Worm (Caenorhabditis elegans) whole organism, young adult: ENCODE data around the gene wht-3.
A peak's percentile ranks its signal among the peaks of the same experiment; 100 is the strongest.

Experiments used
- B0019.2 ChIP-seq: fragments of 200-800 bp; sonication (Bioruptor generic); conservative IDR thresholded peaks from 2 replicates; pipeline ENCODE4 v1.3.6; 2022; ENCODE audit warnings: missing genetic modification reagents, missing genetic modification characterization, missing compliant biosample characterization
- B0035.1 ChIP-seq: sonication (generic microtip); optimal IDR thresholded peaks from 2 replicates; lab custom pipeline; 2016; ENCODE audit warnings: missing genetic modification characterization, mild to moderate bottlenecking, missing compliant biosample characterization, missing genotype, missing genetic modification reagents
- B0336.3 ChIP-seq: fragments of 200-800 bp; sonication (Bioruptor generic); IDR thresholded peaks from 2 replicates; pipeline ENCODE4 v1.3.6; 2022; ENCODE audit warnings: missing genetic modification characterization, missing compliant biosample characterization
- C06A6.2 ChIP-seq: fragments of 200-800 bp; sonication (Bioruptor generic); conservative IDR thresholded peaks from 2 replicates; pipeline ENCODE4 v1.3.6; 2022; ENCODE audit warnings: missing genetic modification characterization, missing compliant biosample characterization
- F10E7.11 ChIP-seq: sonication (generic microtip); optimal IDR thresholded peaks from 2 replicates; lab custom pipeline; 2017; ENCODE audit warnings: mild to moderate bottlenecking, missing genetic modification characterization, moderate library complexity, missing compliant biosample characterization
- F49E8.2 ChIP-seq: sonication (generic microtip); optimal IDR thresholded peaks from 3 replicates; lab custom pipeline; 2017; ENCODE audit warnings: missing genetic modification characterization, mild to moderate bottlenecking, missing compliant biosample characterization, antibody characterized with exemption, moderate library complexity; ENCODE audit not compliant: insufficient read depth
- Y53F4B.3 ChIP-seq: fragments of 200-800 bp; sonication (Bioruptor generic); IDR thresholded peaks from 2 replicates; pipeline ENCODE4 v1.3.6; 2022; ENCODE audit warnings: missing genetic modification reagents, missing genetic modification characterization, missing compliant biosample characterization
- ama-1 ChIP-seq, 3 experiments: fragments of 150-350 bp in 1 of 3; sonication (generic microtip) in 2 of 3; optimal IDR thresholded peaks; 2 replicates each; lab custom pipeline; 2014 to 2018; ENCODE audit warnings: missing biosample characterization in 2 of 3, missing genetic modification characterization in 2 of 3, missing genetic modification reagents in 2 of 3
- aptf-2 ChIP-seq: fragments of 200-800 bp; sonication (Bioruptor generic); conservative IDR thresholded peaks from 2 replicates; pipeline ENCODE4 v1.3.6; 2022; ENCODE audit warnings: missing genetic modification reagents, missing genetic modification characterization, missing compliant biosample characterization
- athp-1 ChIP-seq: sonication (generic microtip); optimal IDR thresholded peaks from 2 replicates; lab custom pipeline; 2017; ENCODE audit warnings: mild to moderate bottlenecking, missing genetic modification characterization, missing compliant biosample characterization
- cebp-2 ChIP-seq: fragments of 200-800 bp; sonication (Bioruptor generic); IDR thresholded peaks from 2 replicates; pipeline ENCODE4 v1.3.6; 2022; ENCODE audit warnings: missing genetic modification characterization, missing compliant biosample characterization
- ceh-27 ChIP-seq: fragments of 200-800 bp; sonication (Bioruptor generic); optimal IDR thresholded peaks from 2 replicates; lab custom pipeline; 2018; ENCODE audit warnings: mild to moderate bottlenecking, missing genetic modification characterization, moderate library complexity, missing compliant biosample characterization
- ceh-58 ChIP-seq: fragments of 200-800 bp; sonication (Bioruptor generic); IDR thresholded peaks from 2 replicates; pipeline ENCODE4 v1.3.6; 2022; ENCODE audit warnings: missing genetic modification characterization, missing compliant biosample characterization
- die-1 ChIP-seq: sonication (generic microtip); optimal IDR thresholded peaks from 2 replicates; lab custom pipeline; 2016; ENCODE audit warnings: missing genotype, mild to moderate bottlenecking, missing genetic modification characterization, missing compliant biosample characterization
- dpff-1 ChIP-seq: sonication (generic microtip); optimal IDR thresholded peaks from 2 replicates; lab custom pipeline; 2017; ENCODE audit warnings: mild to moderate bottlenecking, missing genetic modification characterization, missing compliant biosample characterization
- egl-18 ChIP-seq: fragments of 200-800 bp; sonication (Bioruptor generic); IDR thresholded peaks from 2 replicates; pipeline ENCODE4 v1.3.6; 2022; ENCODE audit warnings: missing genetic modification reagents, missing genetic modification characterization, missing compliant biosample characterization
- ekl-4 ChIP-seq: fragments of 200-800 bp; sonication (Bioruptor generic); IDR thresholded peaks from 2 replicates; pipeline ENCODE4 v1.3.6; 2022; ENCODE audit warnings: missing genetic modification reagents, missing genetic modification characterization, missing compliant biosample characterization
- gei-17 ChIP-seq: fragments of 200-800 bp; sonication (Bioruptor generic); optimal IDR thresholded peaks from 2 replicates; lab custom pipeline; 2018; ENCODE audit warnings: mild to moderate bottlenecking, missing genetic modification characterization, missing compliant biosample characterization
- hmg-1.2 ChIP-seq: fragments of 200-800 bp; sonication (Bioruptor generic); IDR thresholded peaks from 2 replicates; pipeline ENCODE4 v1.3.6; 2022; ENCODE audit warnings: missing genetic modification reagents, missing genetic modification characterization, missing compliant biosample characterization
- hrde-1 ChIP-seq: sonication (generic microtip); optimal IDR thresholded peaks from 2 replicates; lab custom pipeline; 2016; ENCODE audit warnings: missing genetic modification characterization, mild to moderate bottlenecking, missing compliant biosample characterization, moderate library complexity, missing genotype, missing genetic modification reagents, borderline replicate concordance
- hsf-1 ChIP-seq: fragments of 200-800 bp; sonication (Bioruptor generic); IDR thresholded peaks from 2 replicates; pipeline ENCODE4 v1.3.6; 2022; ENCODE audit warnings: missing genetic modification reagents, missing genetic modification characterization, missing compliant biosample characterization
- lag-1 ChIP-seq: fragments of 200-800 bp; sonication (Bioruptor generic); IDR thresholded peaks from 2 replicates; pipeline ENCODE4 v1.3.6; 2022; ENCODE audit warnings: missing genetic modification reagents, missing genetic modification characterization, missing compliant biosample characterization
- let-526 ChIP-seq: fragments of 200-800 bp; sonication (Bioruptor generic); IDR thresholded peaks from 2 replicates; pipeline ENCODE4 v1.3.6; 2022; ENCODE audit warnings: missing genetic modification reagents, missing genetic modification characterization, missing compliant biosample characterization
- lin-54 ChIP-seq: fragments of 200-800 bp; sonication (Bioruptor generic); optimal IDR thresholded peaks from 2 replicates; lab custom pipeline; 2018; ENCODE audit warnings: mild to moderate bottlenecking, missing genetic modification characterization, missing compliant biosample characterization
- madf-3 ChIP-seq: fragments of 200-800 bp; sonication (Bioruptor generic); IDR thresholded peaks from 2 replicates; pipeline ENCODE4 v1.3.6; 2022; ENCODE audit warnings: missing genetic modification reagents, missing genetic modification characterization, missing compliant biosample characterization
- madf-6 ChIP-seq: fragments of 200-800 bp; sonication (Bioruptor generic); IDR thresholded peaks from 2 replicates; pipeline ENCODE4 v1.3.6; 2022; ENCODE audit warnings: missing genetic modification reagents, missing genetic modification characterization, missing compliant biosample characterization
- mel-28 ChIP-seq: sonication (generic microtip); optimal IDR thresholded peaks from 2 replicates; lab custom pipeline; 2016; ENCODE audit warnings: borderline replicate concordance, mild to moderate bottlenecking, missing genetic modification characterization, missing compliant biosample characterization
- nfyb-1 ChIP-seq: fragments of 200-800 bp; sonication (Bioruptor generic); IDR thresholded peaks from 2 replicates; pipeline ENCODE4 v1.3.6; 2022; ENCODE audit warnings: missing genetic modification reagents, missing genetic modification characterization, missing compliant biosample characterization
- nhr-120 ChIP-seq: fragments of 200-800 bp; sonication (Bioruptor generic); IDR thresholded peaks from 2 replicates; pipeline ENCODE4 v1.3.6; 2022; ENCODE audit warnings: missing genetic modification characterization, missing compliant biosample characterization
- pha-4 ChIP-seq: fragments of 150-350 bp; sonication (generic microtip); optimal IDR thresholded peaks from 2 replicates; lab custom pipeline; 2014; ENCODE audit warnings: missing biosample characterization, missing genetic modification reagents, missing genetic modification characterization
- rec-8 ChIP-seq, 2 experiments: sonication (generic microtip); optimal IDR thresholded peaks; 2 replicates each; lab custom pipeline; 2016; ENCODE audit warnings: mild to moderate bottlenecking in 2 of 2, missing genetic modification characterization in 2 of 2, missing genetic modification reagents in 2 of 2, missing genotype in 2 of 2, missing biosample characterization in 1 of 2, missing compliant biosample characterization in 1 of 2, moderate library complexity in 1 of 2
- sea-2 ChIP-seq: fragments of 200-800 bp; sonication (Bioruptor generic); IDR thresholded peaks from 2 replicates; pipeline ENCODE4 v1.3.6; 2022; ENCODE audit warnings: missing genetic modification characterization, missing compliant biosample characterization
- snpc-1.3 ChIP-seq: sonication (generic microtip); optimal IDR thresholded peaks from 2 replicates; lab custom pipeline; 2017; ENCODE audit warnings: missing genetic modification characterization, mild to moderate bottlenecking, missing compliant biosample characterization, antibody characterized with exemption, moderate library complexity, missing genotype, missing genetic modification reagents; ENCODE audit not compliant: insufficient read depth
- snpc-4 ChIP-seq, 5 experiments: fragments of 150-350 bp in 1 of 5; sonication (generic microtip) in 4 of 5; optimal IDR thresholded peaks; 2 replicates each; lab custom pipeline; 2014 to 2018; ENCODE audit warnings: missing genetic modification characterization in 5 of 5, missing biosample characterization in 3 of 5, antibody characterized with exemption in 2 of 5, mild to moderate bottlenecking in 2 of 5, missing compliant biosample characterization in 2 of 5, missing genotype in 2 of 5, moderate library complexity in 2 of 5, missing genetic modification reagents in 1 of 5
- somi-1 ChIP-seq: fragments of 200-800 bp; sonication (Bioruptor generic); optimal IDR thresholded peaks from 2 replicates; lab custom pipeline; 2018; ENCODE audit warnings: mild to moderate bottlenecking, missing genetic modification characterization, missing compliant biosample characterization
- sptf-2 ChIP-seq: fragments of 200-800 bp; sonication (Bioruptor generic); optimal IDR thresholded peaks from 2 replicates; lab custom pipeline; 2018; ENCODE audit warnings: mild to moderate bottlenecking, missing genetic modification characterization, missing compliant biosample characterization
- tbx-9 ChIP-seq: sonication (generic microtip); optimal IDR thresholded peaks from 2 replicates; lab custom pipeline; 2016; ENCODE audit warnings: borderline replicate concordance, missing genetic modification characterization, inconsistent platforms, missing compliant biosample characterization
- tlf-1 ChIP-seq: fragments of 200-800 bp; sonication (Bioruptor generic); optimal IDR thresholded peaks from 2 replicates; lab custom pipeline; 2018; ENCODE audit warnings: mild to moderate bottlenecking, missing genetic modification characterization, missing compliant biosample characterization
- xnd-1 ChIP-seq: sonication (generic microtip); optimal IDR thresholded peaks from 2 replicates; lab custom pipeline; 2016; ENCODE audit warnings: missing genotype, missing genetic modification reagents, missing genetic modification characterization, missing compliant biosample characterization
- ztf-28 ChIP-seq: fragments of 200-800 bp; sonication (Bioruptor generic); IDR thresholded peaks from 2 replicates; pipeline ENCODE4 v1.3.6; 2022; ENCODE audit warnings: missing genetic modification reagents, missing genetic modification characterization, missing compliant biosample characterization

Gene wht-3

ce11 chrIII:4195306-4196008 lies 44.1 kb upstream of the wht-3 start (continued):
- TF ChIP-seq ceh-27 (GFP tag; lab: Kevin White, UChicago) (peak; percentile 42), pha-4 (tag; lab: Kevin White, UChicago) (no peak), snpc-4 (GFP tag; optimal IDR thresholded peaks at IDR 0.05; lab: Kevin White, UChicago) (no peak), snpc-4 (tag; optimal IDR thresholded peaks at IDR 0.05; lab: Kevin White, UChicago) (peak in 2 of 4 experiments; percentile 42 to 47), B0336.3 (GFP tag; lab: Robert Waterston, UW) (peak; percentile 95), B0035.1 (no peak), C06A6.2 (GFP tag; lab: Robert Waterston, UW) (peak; percentile 58; the same call in 1 of the 2 replicates), mel-28 (peak; percentile 54)

DNA sequence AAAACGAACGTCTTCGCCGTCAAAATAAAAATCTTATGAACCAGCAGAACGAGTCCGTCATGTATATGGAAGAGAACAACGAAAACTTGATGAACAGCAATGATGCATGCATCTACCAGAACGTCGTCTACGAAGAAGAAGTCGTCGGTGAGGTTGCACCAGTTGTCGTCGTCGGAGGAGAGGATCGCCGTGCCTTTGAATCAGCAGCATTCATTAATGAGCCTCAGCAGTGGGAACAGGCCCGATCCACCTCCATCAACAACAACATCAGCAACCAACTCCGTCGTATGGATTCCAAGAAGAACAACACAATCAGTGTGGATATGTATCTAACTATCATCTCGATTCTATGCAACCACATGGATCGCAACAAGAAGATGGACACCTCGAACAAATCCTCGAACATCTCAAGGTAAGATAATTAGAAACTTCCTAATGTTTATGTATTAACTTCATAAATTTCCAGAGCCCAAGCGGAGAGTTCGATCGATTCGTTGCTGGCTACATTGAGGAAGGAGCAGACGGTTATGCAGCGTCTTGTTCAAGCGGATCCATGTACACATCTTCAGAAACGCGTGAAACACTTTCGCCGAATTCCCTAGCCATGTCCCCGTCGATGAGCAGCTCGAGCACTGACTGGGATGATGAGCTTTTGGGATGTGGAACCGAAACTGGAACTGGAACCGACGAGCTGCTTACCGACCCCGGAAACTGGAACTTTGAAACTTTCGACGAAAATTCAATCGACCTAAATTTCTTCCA lies 43.1 kb upstream of the wht-3 start:
- TF ChIP-seq die-1 (tag; lab: Kevin White, UChicago): no peak
- 0 out of 2 replicates have a peak, but pooled peaks have one; percentile 11 for TF ChIP-seq hmg-1.2 (GFP tag; lab: Robert Waterston, UW)
- TF ChIP-seq ama-1 (optimal IDR thresholded peaks at IDR 0.05; lab: Kevin White, UChicago): no peak
- TF ChIP-seq ama-1 (GFP tag; optimal IDR thresholded peaks at IDR 0.05; lab: Kevin White, UChicago): peak in 1 of 2 experiments; percentile 66
- TF ChIP-seq ceh-58 (GFP tag; lab: Robert Waterston, UW): no peak
- TF ChIP-seq F10E7.11 (tag; lab: Kevin White, UChicago): no peak
- TF ChIP-seq cebp-2 (GFP tag; lab: Robert Waterston, UW): 0 out of 2 replicates have a peak, but pooled peaks have one; percentile 57
- TF ChIP-seq ztf-28 (GFP tag; lab: Robert Waterston, UW): no peak
- peak; percentile 13 for TF ChIP-seq tlf-1 (GFP tag; lab: Kevin White, UChicago)
- TF ChIP-seq dpff-1: no peak
- TF ChIP-seq lin-54 (GFP tag; lab: Kevin White, UChicago): no peak
- TF ChIP-seq Y53F4B.3 (GFP tag; lab: Robert Waterston, UW): no peak
- TF ChIP-seq, all 124 proteins: peak for 4

DNA sequence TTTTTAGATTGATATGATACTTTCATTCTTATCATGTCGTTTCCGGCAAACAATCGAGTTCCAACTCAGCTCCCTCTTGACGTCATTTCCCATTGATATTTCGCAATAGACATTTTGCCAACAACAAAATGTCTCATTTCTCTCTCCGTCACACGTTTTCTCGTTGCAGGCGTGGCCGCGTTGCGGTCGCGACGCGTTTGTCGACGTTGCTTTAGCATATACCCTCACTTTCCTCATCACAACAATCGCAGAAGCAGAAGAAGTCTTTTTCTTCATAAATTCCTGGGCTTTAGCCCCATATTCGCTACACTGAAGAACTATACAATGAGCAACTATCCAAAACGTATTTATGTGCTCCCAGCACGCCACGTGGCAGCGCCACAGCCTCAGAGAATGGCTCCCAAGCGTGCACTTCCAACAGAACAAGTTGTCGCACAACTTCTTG lies 42.3 kb upstream of the wht-3 start, which contains the start of gene xbp-1:
xbp-1 (plus strand) TSS at position 151 of the 445 bp plus-strand sequence.
- TF ChIP-seq sea-2 (GFP tag; lab: Robert Waterston, UW): no peak
- TF ChIP-seq hmg-1.2 (GFP tag; lab: Robert Waterston, UW): peak; percentile 68; the same call in 1 of the 2 replicates
- no peak for TF ChIP-seq F49E8.2 (tag; lab: Kevin White, UChicago)
- peak; percentile 69 for TF ChIP-seq ceh-27 (GFP tag; lab: Kevin White, UChicago)
- TF ChIP-seq F10E7.11 (tag; lab: Kevin White, UChicago): no peak
- TF ChIP-seq gei-17 (GFP tag; lab: Kevin White, UChicago): peak; percentile 38
- TF ChIP-seq egl-18 (GFP tag; lab: Robert Waterston, UW): 0 out of 2 replicates have a peak, but pooled peaks have one; percentile 23
- peak; percentile 38; the same call in 1 of the 2 replicates for TF ChIP-seq madf-6 (GFP tag; lab: Robert Waterston, UW)
- TF ChIP-seq lag-1: no peak
- TF ChIP-seq somi-1 (GFP tag; lab: Kevin White, UChicago): peak; percentile 59
- peak; percentile 78 for TF ChIP-seq ekl-4 (GFP tag; lab: Robert Waterston, UW)
- no peak for TF ChIP-seq B0019.2
- peak; percentile 93 for TF ChIP-seq nfyb-1 (GFP tag; lab: Robert Waterston, UW)
- no peak for TF ChIP-seq aptf-2 (GFP tag; lab: Robert Waterston, UW)
- peak; percentile 41 for TF ChIP-seq athp-1 (tag; lab: Kevin White, UChicago)
- peak; percentile 59; the same call in 1 of the 2 replicates for TF ChIP-seq let-526
- TF ChIP-seq nhr-120 (GFP tag; lab: Robert Waterston, UW): no peak
- TF ChIP-seq tbx-9: no peak
- TF ChIP-seq xnd-1 (tag; lab: Kevin White, UChicago): no peak
- TF ChIP-seq madf-3 (GFP tag; lab: Robert Waterston, UW): peak; percentile 95
- no peak for TF ChIP-seq hsf-1 (GFP tag; lab: Robert Waterston, UW)
- TF ChIP-seq hrde-1 (tag; lab: Kevin White, UChicago): no peak
- TF ChIP-seq dpff-1: no peak
- no peak for TF ChIP-seq rec-8 (tag; optimal IDR thresholded peaks at IDR 0.05; lab: Kevin White, UChicago)
- TF ChIP-seq snpc-1.3 (tag; lab: Kevin White, UChicago): no peak
- TF ChIP-seq sptf-2 (GFP tag; lab: Kevin White, UChicago): peak; percentile 32
